Worm (Caenorhabditis elegans) whole organism, young adult: ENCODE data around the gene tin-9.1.

Experiments
- C17E4.6 ChIP-seq: fragments of 200-800 bp; sonication (Bioruptor generic); IDR thresholded peaks from 2 replicates; pipeline ENCODE4 v1.3.6; 2022; ENCODE audit warnings: missing genetic modification reagents, missing genetic modification characterization, missing compliant biosample characterization
- F22D6.2 ChIP-seq: sonication (generic microtip); optimal IDR thresholded peaks from 2 replicates; lab custom pipeline; 2016; ENCODE audit warnings: mild to moderate bottlenecking, missing genetic modification characterization, missing compliant biosample characterization
- F33H1.4 ChIP-seq: fragments of 200-800 bp; sonication (Bioruptor generic); IDR thresholded peaks from 2 replicates; pipeline ENCODE4 v1.3.6; 2022; ENCODE audit warnings: missing genetic modification reagents, missing genetic modification characterization, missing compliant biosample characterization
- F37B4.10 ChIP-seq: fragments of 200-800 bp; sonication (Bioruptor generic); IDR thresholded peaks from 2 replicates; pipeline ENCODE4 v1.3.6; 2022; ENCODE audit warnings: missing genetic modification characterization, missing compliant biosample characterization
- F49E8.2 ChIP-seq: sonication (generic microtip); optimal IDR thresholded peaks from 3 replicates; lab custom pipeline; 2017; ENCODE audit warnings: missing genetic modification characterization, mild to moderate bottlenecking, missing compliant biosample characterization, antibody characterized with exemption, moderate library complexity; ENCODE audit not compliant: insufficient read depth
- K12H6.12 ChIP-seq: fragments of 200-800 bp; sonication (Bioruptor generic); optimal IDR thresholded peaks from 2 replicates; lab custom pipeline; 2018; ENCODE audit warnings: mild to moderate bottlenecking, missing genetic modification characterization, missing compliant biosample characterization
- T26A5.8 ChIP-seq: sonication (generic microtip); optimal IDR thresholded peaks from 2 replicates; lab custom pipeline; 2016; ENCODE audit warnings: missing genetic modification characterization, missing compliant biosample characterization
- Y53F4B.3 ChIP-seq: fragments of 200-800 bp; sonication (Bioruptor generic); IDR thresholded peaks from 2 replicates; pipeline ENCODE4 v1.3.6; 2022; ENCODE audit warnings: missing genetic modification reagents, missing genetic modification characterization, missing compliant biosample characterization
- Y53G8AR.9 ChIP-seq: fragments of 200-800 bp; sonication (Bioruptor generic); conservative IDR thresholded peaks from 2 replicates; pipeline ENCODE4 v1.3.6; 2022; ENCODE audit warnings: missing genetic modification reagents, missing genetic modification characterization, missing compliant biosample characterization
- akir-1 ChIP-seq: fragments of 200-800 bp; sonication (Bioruptor generic); optimal IDR thresholded peaks from 2 replicates; lab custom pipeline; 2018; ENCODE audit warnings: mild to moderate bottlenecking, missing genetic modification characterization, moderate library complexity, missing compliant biosample characterization
- ama-1 ChIP-seq, 3 experiments: fragments of 150-350 bp in 1 of 3; sonication (generic microtip) in 2 of 3; optimal IDR thresholded peaks; 2 replicates each; lab custom pipeline; 2014 to 2018; ENCODE audit warnings: missing biosample characterization in 2 of 3, missing genetic modification characterization in 2 of 3, missing genetic modification reagents in 2 of 3
- attf-6 ChIP-seq: fragments of 200-800 bp; sonication (Bioruptor generic); IDR thresholded peaks from 2 replicates; pipeline ENCODE4 v1.3.6; 2022; ENCODE audit warnings: missing genetic modification reagents, missing genetic modification characterization, missing compliant biosample characterization
- bed-1 ChIP-seq: fragments of 200-800 bp; sonication (Bioruptor generic); IDR thresholded peaks from 2 replicates; pipeline ENCODE4 v1.3.6; 2022; ENCODE audit warnings: missing genetic modification reagents, missing genetic modification characterization, missing compliant biosample characterization
- ccch-3 ChIP-seq: fragments of 200-800 bp; sonication (Bioruptor generic); optimal IDR thresholded peaks from 2 replicates; lab custom pipeline; 2018; ENCODE audit warnings: mild to moderate bottlenecking, missing genetic modification characterization, missing compliant biosample characterization
- cebp-1 ChIP-seq, 2 experiments: fragments of 200-800 bp in 1 of 2; sonication (Bioruptor generic) in 1 of 2; sonication (generic microtip) in 1 of 2; IDR thresholded peaks in 1 of 2; optimal IDR thresholded peaks in 1 of 2; 2 replicates each; pipeline versions ENCODE4 v1.3.6 to Lab custom; 2017 to 2022; ENCODE audit warnings: missing compliant biosample characterization in 2 of 2, missing genetic modification characterization in 2 of 2, mild to moderate bottlenecking in 1 of 2, missing genetic modification reagents in 1 of 2, moderate library complexity in 1 of 2
- ceh-100 ChIP-seq: fragments of 200-800 bp; sonication (Bioruptor generic); IDR thresholded peaks from 2 replicates; pipeline ENCODE4 v1.3.6; 2022; ENCODE audit warnings: missing genetic modification reagents, missing genetic modification characterization, missing compliant biosample characterization
- ceh-91 ChIP-seq: fragments of 200-800 bp; sonication (Bioruptor generic); IDR thresholded peaks from 2 replicates; pipeline ENCODE4 v1.3.6; 2022; ENCODE audit warnings: missing genetic modification reagents, missing genetic modification characterization, missing compliant biosample characterization
- die-1 ChIP-seq: sonication (generic microtip); optimal IDR thresholded peaks from 2 replicates; lab custom pipeline; 2016; ENCODE audit warnings: missing genotype, mild to moderate bottlenecking, missing genetic modification characterization, missing compliant biosample characterization
- him-1 ChIP-seq: sonication (generic microtip); optimal IDR thresholded peaks from 2 replicates; lab custom pipeline; 2016; ENCODE audit warnings: missing genotype, missing genetic modification reagents, missing genetic modification characterization, missing compliant biosample characterization
- hrde-1 ChIP-seq: sonication (generic microtip); optimal IDR thresholded peaks from 2 replicates; lab custom pipeline; 2016; ENCODE audit warnings: missing genetic modification characterization, mild to moderate bottlenecking, missing compliant biosample characterization, moderate library complexity, missing genotype, missing genetic modification reagents, borderline replicate concordance
- let-526 ChIP-seq: fragments of 200-800 bp; sonication (Bioruptor generic); IDR thresholded peaks from 2 replicates; pipeline ENCODE4 v1.3.6; 2022; ENCODE audit warnings: missing genetic modification reagents, missing genetic modification characterization, missing compliant biosample characterization
- lin-35 ChIP-seq, 3 experiments: fragments of 150-350 bp in 2 of 3; sonication (generic microtip) in 1 of 3; optimal IDR thresholded peaks; 2 replicates each; lab custom pipeline; 2014 to 2018; ENCODE audit warnings: missing biosample characterization in 3 of 3, missing genetic modification characterization in 3 of 3, missing genetic modification reagents in 3 of 3
- lsy-27 ChIP-seq: sonication (generic microtip); optimal IDR thresholded peaks from 2 replicates; lab custom pipeline; 2017; ENCODE audit warnings: missing genetic modification characterization, mild to moderate bottlenecking, missing compliant biosample characterization, antibody characterized with exemption, missing genotype, borderline replicate concordance; ENCODE audit not compliant: insufficient read depth
- mel-28 ChIP-seq: sonication (generic microtip); optimal IDR thresholded peaks from 2 replicates; lab custom pipeline; 2016; ENCODE audit warnings: borderline replicate concordance, mild to moderate bottlenecking, missing genetic modification characterization, missing compliant biosample characterization
- nfya-1 ChIP-seq: sonication (generic microtip); optimal IDR thresholded peaks from 2 replicates; lab custom pipeline; 2017; ENCODE audit warnings: antibody characterized with exemption, missing compliant biosample characterization, missing genetic modification characterization, borderline replicate concordance; ENCODE audit not compliant: insufficient read depth
- nhr-179 ChIP-seq: sonication (generic microtip); optimal IDR thresholded peaks from 2 replicates; lab custom pipeline; 2016; ENCODE audit warnings: mild to moderate bottlenecking, missing genetic modification characterization, missing compliant biosample characterization
- repo-1 ChIP-seq: sonication (generic microtip); optimal IDR thresholded peaks from 2 replicates; lab custom pipeline; 2017; ENCODE audit warnings: mild to moderate bottlenecking, missing genetic modification characterization, missing compliant biosample characterization
- somi-1 ChIP-seq: fragments of 200-800 bp; sonication (Bioruptor generic); optimal IDR thresholded peaks from 2 replicates; lab custom pipeline; 2018; ENCODE audit warnings: mild to moderate bottlenecking, missing genetic modification characterization, missing compliant biosample characterization
- sptf-2 ChIP-seq: fragments of 200-800 bp; sonication (Bioruptor generic); optimal IDR thresholded peaks from 2 replicates; lab custom pipeline; 2018; ENCODE audit warnings: mild to moderate bottlenecking, missing genetic modification characterization, missing compliant biosample characterization
- tbx-9 ChIP-seq: sonication (generic microtip); optimal IDR thresholded peaks from 2 replicates; lab custom pipeline; 2016; ENCODE audit warnings: borderline replicate concordance, missing genetic modification characterization, inconsistent platforms, missing compliant biosample characterization
- tlf-1 ChIP-seq: fragments of 200-800 bp; sonication (Bioruptor generic); optimal IDR thresholded peaks from 2 replicates; lab custom pipeline; 2018; ENCODE audit warnings: mild to moderate bottlenecking, missing genetic modification characterization, missing compliant biosample characterization
- unc-130 ChIP-seq: sonication (generic microtip); optimal IDR thresholded peaks from 2 replicates; lab custom pipeline; 2016; ENCODE audit warnings: missing genetic modification reagents, missing genetic modification characterization, missing compliant biosample characterization
- zim-3 ChIP-seq: sonication (generic microtip); optimal IDR thresholded peaks from 2 replicates; lab custom pipeline; 2017; ENCODE audit warnings: mild to moderate bottlenecking, missing genetic modification characterization, moderate library complexity, missing compliant biosample characterization
- ztf-25 ChIP-seq: fragments of 200-800 bp; sonication (Bioruptor generic); IDR thresholded peaks from 2 replicates; pipeline ENCODE4 v1.3.6; 2022; ENCODE audit warnings: missing genetic modification reagents, missing genetic modification characterization, missing compliant biosample characterization
- ztf-3 ChIP-seq: fragments of 200-800 bp; sonication (Bioruptor generic); optimal IDR thresholded peaks from 2 replicates; lab custom pipeline; 2018; ENCODE audit warnings: mild to moderate bottlenecking, missing genetic modification characterization, missing compliant biosample characterization

Gene tin-9.1

ce11 chrIV:7081214-7081613 lies 36.8 kb upstream of the tin-9.1 start, which contains the start of gene Y43B11AR.1:
Gene Y43B11AR.1, plus strand, starts transcription at chrIV:7081514.
- TF ChIP-seq F49E8.2 (no peak), akir-1 (GFP tag; lab: Kevin White, UChicago) (no peak), Y53G8AR.9 (no peak), hrde-1 (tag; lab: Kevin White, UChicago) (no peak), F33H1.4 (GFP tag; lab: Robert Waterston, UW) (no peak), him-1 (no peak), die-1 (tag; lab: Kevin White, UChicago) (no peak), bed-1 (GFP tag; lab: Robert Waterston, UW) (no peak)
- TF ChIP-seq, all 124 proteins: peak for 0

- TF ChIP-seq unc-130 (no peak), F22D6.2 (tag; lab: Kevin White, UChicago) (no peak), ceh-100 (GFP tag; lab: Robert Waterston, UW) (no peak), sptf-2 (GFP tag; lab: Kevin White, UChicago) (no peak), mel-28 (tag; lab: Kevin White, UChicago) (no peak), T26A5.8 (tag; lab: Kevin White, UChicago) (no peak), K12H6.12 (tag; lab: Kevin White, UChicago) (no peak), attf-6 (no peak), let-526 (GFP tag; lab: Robert Waterston, UW) (no peak), repo-1 (tag; lab: Kevin White, UChicago) (no peak), ama-1 (optimal IDR thresholded peaks at IDR 0.05; lab: Kevin White, UChicago) (no peak), ama-1 (GFP tag; optimal IDR thresholded peaks at IDR 0.05; lab: Kevin White, UChicago) (no peak), ccch-3 (no peak), C17E4.6 (GFP tag; lab: Robert Waterston, UW) (no peak), F37B4.10 (GFP tag; lab: Robert Waterston, UW) (no peak), Y53F4B.3 (GFP tag; lab: Robert Waterston, UW) (no peak), cebp-1 (GFP tag; IDR thresholded peaks at IDR 0.05; lab: Robert Waterston, UW) (no peak), cebp-1 (tag; optimal IDR thresholded peaks at IDR 0.05; lab: Kevin White, UChicago) (no peak), ztf-25 (no peak), die-1 (tag; lab: Kevin White, UChicago) (no peak), lsy-27 (tag; lab: Kevin White, UChicago) (no peak)
These were observed 30.7 kb upstream of the tin-9.1 start, which contains the start of gene srg-50 for ce11 chrIV:7075063-7075462. Gene srg-50, minus strand, starts transcription at chrIV:7075163.

- TF ChIP-seq ceh-91 (GFP tag; lab: Robert Waterston, UW) = no peak
- no peak for TF ChIP-seq somi-1
- TF ChIP-seq zim-3 (tag; lab: Kevin White, UChicago) = no peak
- TF ChIP-seq nhr-179 = no peak
- no peak for TF ChIP-seq nfya-1 (tag; lab: Kevin White, UChicago)
These were observed 27.7 kb upstream of the tin-9.1 start, which contains the start of gene srg-48 for ce11 chrIV:7072110-7072509. Gene srg-48, plus strand, starts transcription at chrIV:7072410.

ce11 chrIV:7067446-7067845 lies 23.0 kb upstream of the tin-9.1 start:
- TF ChIP-seq ztf-3 (GFP tag; lab: Kevin White, UChicago) = no peak
- no peak for TF ChIP-seq lin-35 (GFP tag; optimal IDR thresholded peaks at IDR 0.05; lab: Kevin White, UChicago)
- no peak for TF ChIP-seq tbx-9
- no peak for TF ChIP-seq tlf-1 (GFP tag; lab: Kevin White, UChicago)
- TF ChIP-seq, all 124 proteins: peak for 0
